Fruit fly (Drosophila melanogaster) whole organism, embryonic: Measurements from ENCODE around the gene Cdc7.

Experiments
- Blimp-1 ChIP-seq: fragments of 200-800 bp; sonication (Bioruptor generic); optimal IDR thresholded peaks from 3 replicates; lab custom pipeline; 2018; ENCODE audit warnings: missing biosample characterization, missing genetic modification characterization, mild to moderate bottlenecking, moderate library complexity, missing genetic modification reagents
- CG10366 ChIP-seq: fragments of 200-800 bp; sonication (Bioruptor generic); IDR thresholded peaks from 2 replicates; pipeline ENCODE4 v1.3.6; 2022; ENCODE audit warnings: missing biosample characterization, missing genetic modification characterization
- CG10565 ChIP-seq: fragments of 200-800 bp; sonication (Bioruptor generic); optimal IDR thresholded peaks from 3 replicates; lab custom pipeline; 2016; ENCODE audit warnings: missing biosample characterization, mild to moderate bottlenecking, missing genetic modification characterization
- CG11093 ChIP-seq: fragments of 200-800 bp; sonication (Bioruptor generic); IDR thresholded peaks from 3 replicates; pipeline ENCODE4 v1.3.6; 2022; ENCODE audit warnings: missing biosample characterization, missing genetic modification characterization
- CG11247 ChIP-seq: fragments of 200-800 bp; sonication (Bioruptor generic); IDR thresholded peaks from 2 replicates; pipeline ENCODE4 v1.3.6; 2022; ENCODE audit warnings: missing biosample characterization, missing genetic modification characterization
- CG12236 ChIP-seq: fragments of 200-800 bp; sonication (Bioruptor generic); optimal IDR thresholded peaks from 2 replicates; lab custom pipeline; 2016; ENCODE audit warnings: missing biosample characterization, missing genetic modification characterization
- CG13123 ChIP-seq: fragments of 200-800 bp; sonication (Bioruptor generic); optimal IDR thresholded peaks from 2 replicates; lab custom pipeline; 2016; ENCODE audit warnings: missing biosample characterization, missing genetic modification characterization
- CG14014 ChIP-seq: fragments of 200-800 bp; sonication (Bioruptor generic); IDR thresholded peaks from 2 replicates; pipeline ENCODE4 v1.3.6; 2022; ENCODE audit warnings: missing biosample characterization, missing genetic modification characterization
- CG15011 ChIP-seq: fragments of 200-800 bp; sonication (Bioruptor generic); optimal IDR thresholded peaks from 3 replicates; lab custom pipeline; 2018; ENCODE audit warnings: missing biosample characterization, mild to moderate bottlenecking, missing genetic modification characterization
- CG17829 ChIP-seq: fragments of 200-800 bp; optimal IDR thresholded peaks from 2 replicates; lab custom pipeline; 2019; ENCODE audit warnings: missing biosample characterization, mild to moderate bottlenecking, missing genetic modification characterization, moderate library complexity
- CG30403 ChIP-seq: fragments of 200-800 bp; sonication (Bioruptor generic); optimal IDR thresholded peaks from 3 replicates; lab custom pipeline; 2016; ENCODE audit warnings: missing biosample characterization, missing genetic modification characterization
- CG4820 ChIP-seq: fragments of 200-800 bp; sonication (Bioruptor generic); optimal IDR thresholded peaks from 3 replicates; lab custom pipeline; 2016; ENCODE audit warnings: missing biosample characterization, missing genetic modification characterization
- CG6654 ChIP-seq: fragments of 200-800 bp; sonication (Bioruptor generic); optimal IDR thresholded peaks from 2 replicates; lab custom pipeline; 2017; ENCODE audit warnings: missing biosample characterization, mild to moderate bottlenecking, missing genetic modification characterization
- CG7963 ChIP-seq: fragments of 200-800 bp; sonication (Bioruptor generic); IDR thresholded peaks from 3 replicates; pipeline ENCODE4 v1.3.6; 2022; ENCODE audit warnings: missing biosample characterization, missing genetic modification characterization; ENCODE audit not compliant: partially characterized antibody
- CG8388 ChIP-seq: fragments of 200-800 bp; sonication (Bioruptor generic); optimal IDR thresholded peaks from 2 replicates; lab custom pipeline; 2019; ENCODE audit warnings: missing biosample characterization, mild to moderate bottlenecking, missing genetic modification characterization, moderate library complexity
- Elba2 ChIP-seq: fragments of 200-800 bp; sonication (Bioruptor generic); optimal IDR thresholded peaks from 3 replicates; lab custom pipeline; 2016; ENCODE audit warnings: missing biosample characterization, missing genetic modification characterization
- Fer3 ChIP-seq: fragments of 200-800 bp; sonication (Bioruptor generic); optimal IDR thresholded peaks from 2 replicates; lab custom pipeline; 2018; ENCODE audit warnings: missing biosample characterization, mild to moderate bottlenecking, missing genetic modification characterization, moderate library complexity
- Gsc ChIP-seq: fragments of 200-800 bp; sonication (Bioruptor generic); IDR thresholded peaks from 2 replicates; pipeline ENCODE4 v1.3.6; 2022; ENCODE audit warnings: missing biosample characterization, missing genetic modification characterization
- Hey ChIP-seq: fragments of 200-800 bp; sonication (Bioruptor generic); optimal IDR thresholded peaks from 3 replicates; lab custom pipeline; 2018; ENCODE audit warnings: missing biosample characterization, mild to moderate bottlenecking, missing genetic modification characterization
- Hr3 ChIP-seq: fragments of 200-800 bp; sonication (Bioruptor generic); optimal IDR thresholded peaks from 3 replicates; lab custom pipeline; 2016; ENCODE audit warnings: missing biosample characterization, missing genetic modification characterization
- Med ChIP-seq: fragments of 200-800 bp; sonication (Bioruptor generic); peaks from one replicate; lab custom pipeline; 2016; ENCODE audit warnings: missing biosample characterization, missing genetic modification characterization, mild to moderate bottlenecking, inconsistent platforms, moderate library complexity
- PHDP ChIP-seq: fragments of 200-800 bp; sonication (Bioruptor generic); optimal IDR thresholded peaks from 3 replicates; lab custom pipeline; 2018; ENCODE audit warnings: missing biosample characterization, mild to moderate bottlenecking, missing genetic modification characterization, moderate library complexity
- ato ChIP-seq: fragments of 200-800 bp; sonication (Bioruptor generic); IDR thresholded peaks from 2 replicates; pipeline ENCODE4 v1.3.6; 2022; ENCODE audit warnings: missing biosample characterization, missing genetic modification characterization; ENCODE audit not compliant: partially characterized antibody
- bbx ChIP-seq: fragments of 200-800 bp; sonication (Bioruptor generic); IDR thresholded peaks from 2 replicates; pipeline ENCODE4 v1.3.6; 2022; ENCODE audit warnings: missing biosample characterization, missing genetic modification characterization; ENCODE audit not compliant: partially characterized antibody
- bsh ChIP-seq, 2 experiments: fragments of 200-800 bp; sonication (Bioruptor generic); optimal IDR thresholded peaks; 2 replicates each; lab custom pipeline; 2017 to 2018; ENCODE audit warnings: mild to moderate bottlenecking in 2 of 2, missing biosample characterization in 2 of 2, missing genetic modification characterization in 2 of 2, moderate library complexity in 1 of 2
- cad ChIP-seq: fragments of >200 bp; optimal IDR thresholded peaks from 2 replicates; lab custom pipeline; 2017; ENCODE audit warnings: missing biosample characterization, missing genetic modification characterization
- crc ChIP-seq: fragments of 200-800 bp; sonication (Bioruptor generic); optimal IDR thresholded peaks from 2 replicates; lab custom pipeline; 2016; ENCODE audit warnings: missing biosample characterization, missing genetic modification characterization
- croc ChIP-seq: fragments of 200-800 bp; sonication (Bioruptor generic); conservative IDR thresholded peaks from 3 replicates; pipeline ENCODE4 v1.3.6; 2022; ENCODE audit warnings: missing biosample characterization, missing genetic modification characterization
- crol ChIP-seq: fragments of 200-800 bp; sonication (Bioruptor generic); IDR thresholded peaks from 2 replicates; pipeline ENCODE4 v1.3.6; 2022; ENCODE audit warnings: missing biosample characterization, missing genetic modification characterization
- crp ChIP-seq, 2 experiments: fragments of 200-800 bp; sonication (Bioruptor generic); optimal IDR thresholded peaks; 2 replicates in 1 of 2; 3 replicates in 1 of 2; lab custom pipeline; 2017; ENCODE audit warnings: missing biosample characterization in 2 of 2, missing genetic modification characterization in 2 of 2, mild to moderate bottlenecking in 1 of 2, moderate library complexity in 1 of 2
- en ChIP-seq: fragments of 200-800 bp; sonication (Bioruptor generic); optimal IDR thresholded peaks from 2 replicates; lab custom pipeline; 2016; ENCODE audit warnings: missing biosample characterization, missing genetic modification characterization
- fd64A ChIP-seq: fragments of 200-800 bp; sonication (Bioruptor generic); optimal IDR thresholded peaks from 3 replicates; lab custom pipeline; 2018; ENCODE audit warnings: missing biosample characterization, mild to moderate bottlenecking, missing genetic modification characterization
- ftz-f1 ChIP-seq: fragments of 200-800 bp; sonication (Bioruptor generic); optimal IDR thresholded peaks from 2 replicates; lab custom pipeline; 2016; ENCODE audit warnings: missing biosample characterization, missing genetic modification characterization
- gt ChIP-seq: fragments of 200-800 bp; sonication (Bioruptor generic); IDR thresholded peaks from 2 replicates; pipeline ENCODE4 v1.3.6; 2022; ENCODE audit warnings: missing biosample characterization, missing genetic modification characterization
- hb ChIP-seq: fragments of 200-800 bp; sonication (Bioruptor generic); IDR thresholded peaks from 3 replicates; pipeline ENCODE4 v1.3.6; 2022; ENCODE audit warnings: missing biosample characterization, missing genetic modification characterization; ENCODE audit not compliant: partially characterized antibody
- kah ChIP-seq: fragments of 200-800 bp; sonication (Bioruptor generic); optimal IDR thresholded peaks from 2 replicates; lab custom pipeline; 2018; ENCODE audit warnings: missing biosample characterization, mild to moderate bottlenecking, missing genetic modification characterization
- lola ChIP-seq, 3 experiments: fragments of >200 bp in 2 of 3; fragments of 200-800 bp in 1 of 3; sonication (Bioruptor generic) in 1 of 3; optimal IDR thresholded peaks; 2 replicates each; lab custom pipeline; 2017 to 2019; ENCODE audit warnings: missing biosample characterization in 3 of 3, missing genetic modification characterization in 3 of 3, mild to moderate bottlenecking in 1 of 3, moderate library complexity in 1 of 3
- mam ChIP-seq: fragments of 200-800 bp; sonication (Bioruptor generic); optimal IDR thresholded peaks from 3 replicates; lab custom pipeline; 2016; ENCODE audit warnings: missing biosample characterization, missing genetic modification characterization
- nau ChIP-seq: fragments of 200-800 bp; sonication (Bioruptor generic); optimal IDR thresholded peaks from 3 replicates; lab custom pipeline; 2017; ENCODE audit warnings: missing biosample characterization, mild to moderate bottlenecking, missing genetic modification characterization, missing genetic modification reagents
- pho ChIP-seq: fragments of 200-800 bp; sonication (Bioruptor generic); optimal IDR thresholded peaks from 2 replicates; lab custom pipeline; 2016; ENCODE audit warnings: missing biosample characterization, missing genetic modification characterization
- pnt ChIP-seq: fragments of 200-800 bp; sonication (Bioruptor generic); optimal IDR thresholded peaks from 3 replicates; lab custom pipeline; 2016; ENCODE audit warnings: missing biosample characterization, missing genetic modification characterization
- pros ChIP-seq: fragments of 200-800 bp; sonication (Bioruptor generic); optimal IDR thresholded peaks from 3 replicates; lab custom pipeline; 2019; ENCODE audit warnings: missing biosample characterization, mild to moderate bottlenecking, missing genetic modification characterization, moderate library complexity
- repo ChIP-seq: fragments of 200-800 bp; sonication (Bioruptor generic); optimal IDR thresholded peaks from 2 replicates; lab custom pipeline; 2016; ENCODE audit warnings: missing biosample characterization, missing genetic modification characterization
- ro ChIP-seq: fragments of 200-800 bp; sonication (Bioruptor generic); IDR thresholded peaks from 2 replicates; pipeline ENCODE4 v1.3.6; 2022; ENCODE audit warnings: missing biosample characterization, missing genetic modification characterization
- slbo ChIP-seq: fragments of 200-800 bp; sonication (Bioruptor generic); IDR thresholded peaks from 2 replicates; pipeline ENCODE4 v1.3.6; 2022; ENCODE audit warnings: missing biosample characterization, missing genetic modification characterization
- sob ChIP-seq: fragments of 200-800 bp; sonication (Bioruptor generic); IDR thresholded peaks from 2 replicates; pipeline ENCODE4 v1.3.6; 2022; ENCODE audit warnings: missing biosample characterization, missing genetic modification characterization
- tna ChIP-seq: fragments of 200-800 bp; sonication (Bioruptor generic); IDR thresholded peaks from 2 replicates; pipeline ENCODE4 v1.3.6; 2022; ENCODE audit warnings: missing biosample characterization, missing genetic modification characterization; ENCODE audit not compliant: partially characterized antibody
- ttk ChIP-seq: fragments of 200-800 bp; sonication (Bioruptor generic); IDR thresholded peaks from 2 replicates; pipeline ENCODE4 v2.1.2; 2022; ENCODE audit warnings: missing biosample characterization, missing genetic modification characterization
- usp ChIP-seq: fragments of >200 bp; optimal IDR thresholded peaks from 2 replicates; lab custom pipeline; 2017; ENCODE audit warnings: missing biosample characterization, missing genetic modification characterization
- vfl ChIP-seq: fragments of 200-800 bp; sonication (Bioruptor generic); optimal IDR thresholded peaks from 2 replicates; lab custom pipeline; 2016; ENCODE audit warnings: missing biosample characterization, missing genetic modification characterization

Cdc7 gene

dm6 chrX:6642593-6643257 lies 11.6 kb upstream of the Cdc7 start (continued):
- peak; percentile 18; the same call in 1 of the 2 replicates for TF ChIP-seq sob (GFP tag; lab: Robert Waterston, UW)
- TF ChIP-seq CG10565 (GFP tag; lab: Kevin White, UChicago): no peak
- no peak for TF ChIP-seq Gsc (GFP tag; lab: Robert Waterston, UW)
- TF ChIP-seq CG17829: peak; percentile 44
- TF ChIP-seq PHDP (tag; lab: Kevin White, UChicago): peak; percentile 2
- TF ChIP-seq ro (GFP tag; lab: Robert Waterston, UW): no peak
- TF ChIP-seq CG11247: no peak
- no peak for TF ChIP-seq CG6654 (GFP tag; lab: Kevin White, UChicago)
- peak; percentile 10 for TF ChIP-seq CG4820 (GFP tag; lab: Kevin White, UChicago)
- no peak for TF ChIP-seq vfl (GFP tag; lab: Kevin White, UChicago)
- TF ChIP-seq Hey (tag; lab: Kevin White, UChicago): no peak
- TF ChIP-seq CG10366 (GFP tag; lab: Robert Waterston, UW): no peak; the same call in 1 of the 2 replicates
- no peak for TF ChIP-seq fd64A (GFP tag; lab: Kevin White, UChicago)
- TF ChIP-seq pros (GFP tag; lab: Kevin White, UChicago): no peak
- peak in 1 of 3 experiments; percentile 42 for TF ChIP-seq lola (GFP tag; optimal IDR thresholded peaks at IDR 0.05; lab: Kevin White, UChicago)
- TF ChIP-seq CG14014: no peak
- TF ChIP-seq usp: no peak
- no peak for TF ChIP-seq CG13123
- TF ChIP-seq kah (GFP tag; lab: Kevin White, UChicago): no peak
- TF ChIP-seq Blimp-1: peak; percentile 82
- TF ChIP-seq tna (GFP tag; lab: Robert Waterston, UW): no peak
- TF ChIP-seq crp (GFP tag; optimal IDR thresholded peaks at IDR 0.05; lab: Kevin White, UChicago): no peak
- TF ChIP-seq en: no peak
- peak; percentile 5 for TF ChIP-seq CG12236 (GFP tag; lab: Kevin White, UChicago)
- no peak for TF ChIP-seq Hr3 (GFP tag; lab: Kevin White, UChicago)
- no peak for TF ChIP-seq gt (GFP tag; lab: Robert Waterston, UW)
- TF ChIP-seq CG11093: 0 out of 3 replicates have a peak, but pooled peaks have one; percentile 32
- TF ChIP-seq pnt (GFP tag; lab: Kevin White, UChicago): no peak
- peak; percentile 28; the same call in 1 of the 3 replicates for TF ChIP-seq croc
- TF ChIP-seq cad (GFP tag; lab: Kevin White, UChicago): no peak
- no peak for TF ChIP-seq mam
- peak; percentile 40 for TF ChIP-seq CG8388 (GFP tag; lab: Kevin White, UChicago)
- TF ChIP-seq CG15011 (GFP tag; lab: Kevin White, UChicago): no peak
- TF ChIP-seq Fer3: no peak
- no peak for TF ChIP-seq bbx (GFP tag; lab: Robert Waterston, UW)
- TF ChIP-seq CG30403: peak; percentile 7
- no peak for TF ChIP-seq hb
- no peak for TF ChIP-seq ttk (GFP tag; lab: Robert Waterston, UW)
- TF ChIP-seq CG7963 (GFP tag; lab: Robert Waterston, UW): no peak
- TF ChIP-seq Elba2 (GFP tag; lab: Kevin White, UChicago): no peak
- TF ChIP-seq repo (GFP tag; lab: Kevin White, UChicago): no peak
- 0 out of 2 replicates have a peak, but pooled peaks have one; percentile 20 for TF ChIP-seq crol (GFP tag; lab: Robert Waterston, UW)
- no peak for TF ChIP-seq ato (GFP tag; lab: Robert Waterston, UW)
- TF ChIP-seq ftz-f1 (GFP tag; lab: Kevin White, UChicago): no peak
- no peak for TF ChIP-seq slbo (GFP tag; lab: Robert Waterston, UW)
- TF ChIP-seq nau: peak; percentile 21
- peak; percentile 59 for TF ChIP-seq Med
- peak in 1 of 2 experiments; percentile 63 for TF ChIP-seq bsh (GFP tag; optimal IDR thresholded peaks at IDR 0.05; lab: Kevin White, UChicago)
- no peak for TF ChIP-seq pho
- TF ChIP-seq crc: no peak
